Worm (Caenorhabditis elegans) whole organism, late embryonic: Measurements from ENCODE around the gene fbxa-90.

ENCODE experiments used
- ceh-19 ChIP-seq: fragments of 200-800 bp; sonication (Bioruptor generic); optimal IDR thresholded peaks from 2 replicates; lab custom pipeline; 2018; ENCODE audit warnings: mild to moderate bottlenecking, missing genetic modification characterization, missing compliant biosample characterization
- ceh-30 ChIP-seq: fragments of 150-350 bp; optimal IDR thresholded peaks from 2 replicates; lab custom pipeline; 2014; ENCODE audit warnings: missing biosample characterization, missing genetic modification characterization
- hlh-6 ChIP-seq: sonication (generic microtip); optimal IDR thresholded peaks from 2 replicates; lab custom pipeline; 2016; ENCODE audit warnings: missing genotype, missing genetic modification characterization, missing compliant biosample characterization
- nhr-11 ChIP-seq: fragments of 150-350 bp; optimal IDR thresholded peaks from 2 replicates; lab custom pipeline; 2014; ENCODE audit warnings: missing biosample characterization, missing genetic modification characterization
- odd-2 ChIP-seq: sonication (generic microtip); optimal IDR thresholded peaks from 2 replicates; lab custom pipeline; 2017; ENCODE audit warnings: antibody characterized with exemption, mild to moderate bottlenecking, missing genetic modification characterization, missing compliant biosample characterization
- pha-4 ChIP-seq: fragments of 150-350 bp; optimal IDR thresholded peaks from 2 replicates; lab custom pipeline; 2018; ENCODE audit warnings: missing biosample characterization, missing genetic modification reagents, missing genetic modification characterization
- rnt-1 ChIP-seq: sonication (generic microtip); optimal IDR thresholded peaks from 2 replicates; lab custom pipeline; 2016; ENCODE audit warnings: missing genetic modification characterization, missing compliant biosample characterization

ce11 chrV:16950036-16950435, 16.6 kb upstream of the fbxa-90 start:
- no peak for TF ChIP-seq rnt-1
- no peak for TF ChIP-seq ceh-30 (tag; lab: Kevin White, UChicago)
- TF ChIP-seq nhr-11 (tag; lab: Kevin White, UChicago) = no peak
- no peak for TF ChIP-seq odd-2 (tag; lab: Kevin White, UChicago)
- TF ChIP-seq ceh-19 (GFP tag; lab: Kevin White, UChicago) = no peak
- TF ChIP-seq pha-4 = no peak
- TF ChIP-seq hlh-6 (tag; lab: Kevin White, UChicago) = no peak
